Fruit fly (Drosophila melanogaster) whole organism, adult: ENCODE measurements around the gene Agxt.
A peak's percentile ranks its signal among the peaks of the same experiment; 100 is the strongest.

Source experiments
- CG11617 ChIP-seq: fragments of 200-800 bp; sonication (Bioruptor generic); optimal IDR thresholded peaks from 2 replicates; lab custom pipeline; 2017; ENCODE audit warnings: mild to moderate bottlenecking, missing biosample characterization, missing genetic modification reagents, missing genetic modification characterization
- CG12768 ChIP-seq: fragments of 200-800 bp; sonication (Bioruptor generic); optimal IDR thresholded peaks from 2 replicates; lab custom pipeline; 2017; ENCODE audit warnings: missing biosample characterization, missing genetic modification characterization, mild to moderate bottlenecking, moderate library complexity, missing genetic modification reagents
- CG14711 ChIP-seq: fragments of 200-800 bp; sonication (Bioruptor generic); optimal IDR thresholded peaks from 2 replicates; lab custom pipeline; 2018; ENCODE audit warnings: missing biosample characterization, mild to moderate bottlenecking, missing genetic modification characterization, moderate library complexity
- CG1620 ChIP-seq: fragments of 200-800 bp; sonication (Bioruptor generic); optimal IDR thresholded peaks from 2 replicates; lab custom pipeline; 2016; ENCODE audit warnings: missing biosample characterization, missing genetic modification characterization
- CG33017 ChIP-seq: fragments of 200-800 bp; sonication (Bioruptor generic); optimal IDR thresholded peaks from 2 replicates; lab custom pipeline; 2018; ENCODE audit warnings: missing biosample characterization, mild to moderate bottlenecking, missing genetic modification characterization, moderate library complexity
- CG5204 ChIP-seq: fragments of 200-800 bp; sonication (Bioruptor generic); optimal IDR thresholded peaks from 2 replicates; lab custom pipeline; 2016; ENCODE audit warnings: missing biosample characterization, missing genetic modification characterization
- CG7045 ChIP-seq: fragments of 200-800 bp; sonication (Bioruptor generic); optimal IDR thresholded peaks from 2 replicates; lab custom pipeline; 2017; ENCODE audit warnings: missing biosample characterization, mild to moderate bottlenecking, missing genetic modification characterization
- CG7101 ChIP-seq: fragments of 200-800 bp; sonication (Bioruptor generic); optimal IDR thresholded peaks from 2 replicates; lab custom pipeline; 2018; ENCODE audit warnings: missing biosample characterization, mild to moderate bottlenecking, missing genetic modification characterization, moderate library complexity
- Crg-1 ChIP-seq: fragments of 200-800 bp; sonication (Bioruptor generic); optimal IDR thresholded peaks from 2 replicates; lab custom pipeline; 2016; ENCODE audit warnings: missing biosample characterization, missing genetic modification characterization
- Hr96 ChIP-seq: fragments of 200-800 bp; sonication (Bioruptor generic); optimal IDR thresholded peaks from 2 replicates; lab custom pipeline; 2016; ENCODE audit warnings: missing biosample characterization, missing genetic modification characterization
- Mnt ChIP-seq: fragments of 200-800 bp; sonication (Bioruptor generic); optimal IDR thresholded peaks from 2 replicates; lab custom pipeline; 2016; ENCODE audit warnings: missing biosample characterization, mild to moderate bottlenecking, missing genetic modification characterization
- bab1 ChIP-seq: fragments of 200-800 bp; sonication (Bioruptor generic); optimal IDR thresholded peaks from 3 replicates; lab custom pipeline; 2019; ENCODE audit warnings: missing biosample characterization, mild to moderate bottlenecking, missing genetic modification characterization, moderate library complexity
- cic ChIP-seq: fragments of 200-800 bp; sonication (Bioruptor generic); optimal IDR thresholded peaks from 2 replicates; lab custom pipeline; 2017; ENCODE audit warnings: missing biosample characterization, mild to moderate bottlenecking, missing genetic modification characterization, moderate library complexity
- cnc ChIP-seq, 2 experiments: fragments of >200 bp; optimal IDR thresholded peaks; 2 replicates each; lab custom pipeline; 2017
- kay ChIP-seq: fragments of 200-800 bp; sonication (Bioruptor generic); peaks from one replicate; lab custom pipeline; 2016; ENCODE audit warnings: missing biosample characterization, missing genetic modification characterization, borderline replicate concordance
- ovo ChIP-seq: fragments of 200-800 bp; sonication (Bioruptor generic); optimal IDR thresholded peaks from 2 replicates; lab custom pipeline; 2016; ENCODE audit warnings: missing biosample characterization, missing genetic modification characterization
- pad ChIP-seq: fragments of 200-800 bp; sonication (Bioruptor generic); optimal IDR thresholded peaks from 3 replicates; lab custom pipeline; 2017; ENCODE audit warnings: missing biosample characterization, missing genetic modification characterization, mild to moderate bottlenecking, moderate library complexity, missing genetic modification reagents
- tj ChIP-seq: fragments of 200-800 bp; sonication (Bioruptor generic); optimal IDR thresholded peaks from 3 replicates; lab custom pipeline; 2017; ENCODE audit warnings: missing biosample characterization, mild to moderate bottlenecking, missing genetic modification characterization, moderate library complexity
- toe ChIP-seq: fragments of 200-800 bp; sonication (Bioruptor generic); optimal IDR thresholded peaks from 2 replicates; lab custom pipeline; 2016; ENCODE audit warnings: missing biosample characterization, missing genetic modification characterization

The Agxt gene

dm6 chrX:6533836-6534357 lies 5.1 kb downstream of the Agxt start, which contains the start of gene dx:
Gene dx (plus strand): TSS chrX:6533999.
- TF ChIP-seq CG1620 (no peak), toe (no peak), Mnt (GFP tag; lab: Kevin White, UChicago) (peak; percentile 26), CG33017 (tag; lab: Kevin White, UChicago) (no peak), CG7101 (tag; lab: Kevin White, UChicago) (no peak), CG11617 (GFP tag; lab: Kevin White, UChicago) (no peak), bab1 (GFP tag; lab: Kevin White, UChicago) (peak; percentile 35), CG12768 (GFP tag; lab: Kevin White, UChicago) (no peak), cic (GFP tag; lab: Kevin White, UChicago) (no peak)

dm6 chrX:6540215-6540821 lies 11.6 kb downstream of the Agxt start, which contains the start of gene CG34417:
Gene CG34417 (plus strand): TSS chrX:6540771.
- TF ChIP-seq CG5204 (GFP tag; lab: Kevin White, UChicago) (no peak), tj (GFP tag; lab: Kevin White, UChicago) (peak; percentile 24), Hr96 (GFP tag; lab: Kevin White, UChicago) (no peak)

- TF ChIP-seq CG33017 (tag; lab: Kevin White, UChicago): no peak
- TF ChIP-seq tj (GFP tag; lab: Kevin White, UChicago): no peak
- TF ChIP-seq toe: no peak
- no peak for TF ChIP-seq Mnt (GFP tag; lab: Kevin White, UChicago)
- TF ChIP-seq CG1620: no peak
- no peak for TF ChIP-seq cnc (optimal IDR thresholded peaks at IDR 0.05; lab: Kevin White, UChicago)
- TF ChIP-seq pad (GFP tag; lab: Kevin White, UChicago): no peak
- no peak for TF ChIP-seq CG12768 (GFP tag; lab: Kevin White, UChicago)
- no peak for TF ChIP-seq CG5204 (GFP tag; lab: Kevin White, UChicago)
- TF ChIP-seq kay (GFP tag; lab: Kevin White, UChicago): no peak
Measured at dm6 chrX:6541277-6541676, 12.5 kb downstream of the Agxt start.

dm6 chrX:6542331-6542730 lies 13.6 kb downstream of the Agxt start:
- peak; percentile 41 for TF ChIP-seq bab1 (GFP tag; lab: Kevin White, UChicago)
- TF ChIP-seq CG33017 (tag; lab: Kevin White, UChicago): no peak

dm6 chrX:6543569-6544173 lies 14.9 kb downstream of the Agxt start:
- no peak for TF ChIP-seq CG5204 (GFP tag; lab: Kevin White, UChicago)
- TF ChIP-seq CG7045 (GFP tag; lab: Kevin White, UChicago): no peak
- TF ChIP-seq Mnt (GFP tag; lab: Kevin White, UChicago): no peak
- TF ChIP-seq pad (GFP tag; lab: Kevin White, UChicago): no peak
- no peak for TF ChIP-seq tj (GFP tag; lab: Kevin White, UChicago)
- no peak for TF ChIP-seq CG12768 (GFP tag; lab: Kevin White, UChicago)
- TF ChIP-seq CG11617 (GFP tag; lab: Kevin White, UChicago): no peak
- TF ChIP-seq ovo (GFP tag; lab: Kevin White, UChicago): no peak
- TF ChIP-seq Crg-1: no peak
- TF ChIP-seq kay (GFP tag; lab: Kevin White, UChicago): no peak
- TF ChIP-seq cnc (optimal IDR thresholded peaks at IDR 0.05; lab: Kevin White, UChicago): no peak
- TF ChIP-seq cic (GFP tag; lab: Kevin White, UChicago): no peak
- no peak for TF ChIP-seq Hr96 (GFP tag; lab: Kevin White, UChicago)
- TF ChIP-seq CG33017 (tag; lab: Kevin White, UChicago): no peak
- TF ChIP-seq bab1 (GFP tag; lab: Kevin White, UChicago): no peak
- TF ChIP-seq CG1620: no peak
- no peak for TF ChIP-seq CG14711

dm6 chrX:6545862-6546270 lies 17.1 kb downstream of the Agxt start:
- TF ChIP-seq bab1 (GFP tag; lab: Kevin White, UChicago) (peak; percentile 41), ovo (GFP tag; lab: Kevin White, UChicago) (no peak), tj (GFP tag; lab: Kevin White, UChicago) (peak; percentile 49)

- TF ChIP-seq CG7101 (tag; lab: Kevin White, UChicago): peak; percentile 10
- TF ChIP-seq cic (GFP tag; lab: Kevin White, UChicago): peak; percentile 51
- no peak for TF ChIP-seq CG5204 (GFP tag; lab: Kevin White, UChicago)
- TF ChIP-seq Hr96 (GFP tag; lab: Kevin White, UChicago): no peak
- TF ChIP-seq CG1620: peak; percentile 12
- peak; percentile 36 for TF ChIP-seq Mnt (GFP tag; lab: Kevin White, UChicago)
- TF ChIP-seq cnc (optimal IDR thresholded peaks at IDR 0.05; lab: Kevin White, UChicago): no peak
- peak; percentile 19 for TF ChIP-seq kay (GFP tag; lab: Kevin White, UChicago)
- peak; percentile 2 for TF ChIP-seq pad (GFP tag; lab: Kevin White, UChicago)
Measured at dm6 chrX:6546970-6547369, 18.2 kb downstream of the Agxt start.
